Worm (Caenorhabditis elegans): ENCODE results near the gene nhr-31.

Gene nhr-31

ce11 chrIV:8019772-8020496 is 9.4 kb downstream of the nhr-31 start, which contains the start of gene dnc-4 (continued):
- TF ChIP-seq nfya-1 (tag; optimal IDR thresholded peaks at IDR 0.05; ENCODE audit: insufficient read depth) = peak; percentile 29

- TF ChIP-seq egl-27 (tag; optimal IDR thresholded peaks at IDR 0.05) (no peak), nhr-237 (tag; optimal IDR thresholded peaks at IDR 0.05) (no peak), pha-4 (tag; optimal IDR thresholded peaks at IDR 0.05) (no peak), lin-15B (tag; optimal IDR thresholded peaks at IDR 0.05) (no peak), fkh-10 (GFP tag; optimal IDR thresholded peaks at IDR 0.05) (no peak), nhr-28 (tag; optimal IDR thresholded peaks at IDR 0.05) (no peak), sea-2 (GFP tag; optimal IDR thresholded peaks at IDR 0.05) (no peak), nhr-67 (tag; optimal IDR thresholded peaks at IDR 0.05) (no peak), fos-1 (tag; optimal IDR thresholded peaks at IDR 0.05) (no peak), unc-62 (GFP tag; optimal IDR thresholded peaks at IDR 0.05) (no peak), aly-2 (tag; optimal IDR thresholded peaks at IDR 0.05) (no peak), mdl-1 (tag; optimal IDR thresholded peaks at IDR 0.05) (no peak), lsy-12 (tag; optimal IDR thresholded peaks at IDR 0.05) (no peak)
Measured at ce11 chrIV:8016694-8017093, 12.6 kb downstream of the nhr-31 start, which contains the start of gene elpc-4. Gene elpc-4 (plus strand): TSS chrIV:8016994.

DNA sequence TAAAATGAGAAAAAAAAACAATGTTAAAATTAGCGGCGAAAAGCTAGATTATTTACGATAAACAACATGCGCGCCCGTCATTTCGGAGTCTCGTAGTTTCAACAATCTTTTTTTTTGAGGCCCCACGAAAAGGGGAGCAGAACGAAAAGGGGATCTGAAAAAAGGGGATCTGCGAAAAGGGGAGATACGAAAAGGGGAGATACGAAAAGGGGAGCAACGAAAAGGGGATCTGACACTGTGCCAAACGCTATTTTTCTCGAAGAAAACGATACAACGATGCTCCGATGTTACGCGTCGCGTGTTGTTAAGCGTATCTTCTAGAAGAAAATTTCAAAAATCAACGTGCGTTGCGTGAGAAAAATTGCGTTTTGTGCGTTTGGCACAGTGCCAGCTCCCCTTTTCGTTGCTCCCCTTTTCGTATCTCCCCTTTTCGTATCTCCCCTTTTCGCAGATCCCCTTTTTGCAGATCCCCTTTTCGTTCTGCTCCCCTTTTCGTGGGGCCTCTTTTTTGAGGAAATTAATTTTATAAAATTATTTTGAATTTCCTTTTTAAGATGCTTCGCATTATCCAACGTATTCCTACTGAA is 13.5 kb downstream of the nhr-31 start, which contains the start of gene C26B2.7:
Gene C26B2.7 (plus strand): TSS at position 549 of the 587 bp plus-strand sequence.
- TF ChIP-seq lin-15B (tag; optimal IDR thresholded peaks at IDR 0.05) (peak; percentile 52), jun-1 (tag; optimal IDR thresholded peaks at IDR 0.05) (peak; percentile 29), snpc-4 (tag; optimal IDR thresholded peaks at IDR 0.05) (peak; percentile 20), nfya-1 (tag; optimal IDR thresholded peaks at IDR 0.05; ENCODE audit: insufficient read depth) (peak; percentile 55), pha-4 (tag; optimal IDR thresholded peaks at IDR 0.05) (peak; percentile 74), R02D3.7 (tag; optimal IDR thresholded peaks at IDR 0.05) (peak; percentile 87), lsy-12 (tag; optimal IDR thresholded peaks at IDR 0.05) (peak; percentile 44), hmg-11 (tag; optimal IDR thresholded peaks at IDR 0.05) (peak; percentile 37), nhr-43 (tag; optimal IDR thresholded peaks at IDR 0.05; ENCODE audit: poor library complexity, severe bottlenecking) (peak; percentile 80), elt-2 (tag; optimal IDR thresholded peaks at IDR 0.05) (peak; percentile 31), ceh-82 (tag; optimal IDR thresholded peaks at IDR 0.05) (peak; percentile 36), nhr-23 (tag; optimal IDR thresholded peaks at IDR 0.05) (peak; percentile 19)

DNA sequence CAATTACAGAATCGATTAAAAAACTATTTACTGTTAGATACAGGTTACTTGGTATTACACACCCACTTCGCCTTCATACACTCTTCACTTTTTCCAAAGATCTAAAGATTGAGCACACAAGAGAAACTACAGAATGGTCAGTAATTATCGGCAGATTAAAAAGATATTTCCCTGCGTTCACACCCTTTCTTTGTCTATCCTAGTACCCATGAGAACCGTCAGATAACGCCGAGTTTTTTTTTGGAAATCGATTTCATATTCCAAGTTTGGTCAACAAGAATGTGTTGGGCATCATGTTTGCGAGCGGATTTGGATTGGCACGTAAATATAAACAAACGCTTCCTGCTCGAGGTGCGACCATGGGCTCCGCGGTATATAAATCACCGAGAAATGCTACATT is 15.5 kb downstream of the nhr-31 start, which contains the start of gene C26B2.8:
Gene C26B2.8 (plus strand): TSS at position 301 of the 400 bp plus-strand sequence.
- no peak for TF ChIP-seq nhr-23 (tag; optimal IDR thresholded peaks at IDR 0.05)
- TF ChIP-seq mdl-1 (tag; optimal IDR thresholded peaks at IDR 0.05) = no peak

- TF ChIP-seq elt-3 (tag; optimal IDR thresholded peaks at IDR 0.05) (no peak), fkh-10 (GFP tag; optimal IDR thresholded peaks at IDR 0.05) (no peak), nhr-23 (tag; optimal IDR thresholded peaks at IDR 0.05) (no peak), nhr-77 (tag; optimal IDR thresholded peaks at IDR 0.05) (no peak), ceh-16 (tag; optimal IDR thresholded peaks at IDR 0.05) (no peak), daf-12 (tag; optimal IDR thresholded peaks at IDR 0.05) (no peak), jun-1 (tag; optimal IDR thresholded peaks at IDR 0.05) (no peak), fos-1 (tag; optimal IDR thresholded peaks at IDR 0.05) (no peak), ceh-82 (tag; optimal IDR thresholded peaks at IDR 0.05) (no peak), eor-1 (tag; optimal IDR thresholded peaks at IDR 0.05) (no peak), unc-62 (GFP tag; optimal IDR thresholded peaks at IDR 0.05) (no peak), lsy-12 (tag; optimal IDR thresholded peaks at IDR 0.05) (no peak), egl-27 (tag; optimal IDR thresholded peaks at IDR 0.05) (no peak), skn-1 (tag; optimal IDR thresholded peaks at IDR 0.05) (no peak), fkh-2 (tag; optimal IDR thresholded peaks at IDR 0.05) (no peak), ama-1 (optimal IDR thresholded peaks at IDR 0.05) (no peak), nhr-237 (tag; optimal IDR thresholded peaks at IDR 0.05) (no peak), ztf-4 (tag; optimal IDR thresholded peaks at IDR 0.05) (no peak), pha-4 (tag; optimal IDR thresholded peaks at IDR 0.05) (no peak), elt-2 (tag; optimal IDR thresholded peaks at IDR 0.05) (no peak)
Measured at ce11 chrIV:8012330-8012729, 17.0 kb downstream of the nhr-31 start, which contains the start of gene Y42H9B.3. Gene Y42H9B.3 (minus strand): TSS chrIV:8012430.
